Worm (Caenorhabditis elegans): ENCODE data around the gene hrg-9.

- TF ChIP-seq him-1 (tag; optimal IDR thresholded peaks at IDR 0.05): no peak
- no peak for TF ChIP-seq dao-5 (tag; optimal IDR thresholded peaks at IDR 0.05)
- TF ChIP-seq W03F9.2 (tag; optimal IDR thresholded peaks at IDR 0.05): no peak
These were observed 41.2 kb upstream of the hrg-9 start for ce11 chrV:13004374-13004773.
